Fruit fly (Drosophila melanogaster): ENCODE measurements around the gene Hsp23.

Gene Hsp23

dm6 chr3L:9426656-9427294 lies 45.1 kb downstream of the Hsp23 start, which contains the start of the genes Atat and Shc (continued):
- TF ChIP-seq CG34422 (GFP tag; IDR thresholded peaks at IDR 0.05) (peak; percentile 100), Spps (tag; optimal IDR thresholded peaks at IDR 0.05) (peak; percentile 95), CG11398 (GFP tag; optimal IDR thresholded peaks at IDR 0.05) (peak; percentile 99), gem (tag; optimal IDR thresholded peaks at IDR 0.05) (peak; percentile 99), Optix (GFP tag; IDR thresholded peaks at IDR 0.05) (peak; percentile 99), CG8388 (GFP tag; optimal IDR thresholded peaks at IDR 0.05) (peak; percentile 94), pzg (GFP tag; optimal IDR thresholded peaks at IDR 0.05) (peak; percentile 97), oc (tag; optimal IDR thresholded peaks at IDR 0.05) (peak; percentile 97), CG17359 (tag; optimal IDR thresholded peaks at IDR 0.05) (peak; percentile 98), Blimp-1 (GFP tag; optimal IDR thresholded peaks at IDR 0.05) (peak; percentile 96), CG1647 (GFP tag; optimal IDR thresholded peaks at IDR 0.05) (peak; percentile 99), vvl (GFP tag; IDR thresholded peaks at IDR 0.05) (peak; percentile 99), tup (GFP tag; optimal IDR thresholded peaks at IDR 0.05) (peak; percentile 99), CG31441 (GFP tag; IDR thresholded peaks at IDR 0.05) (peak; percentile 97), ab (GFP tag; optimal IDR thresholded peaks at IDR 0.05) (peak; percentile 99), CG6765 (GFP tag; optimal IDR thresholded peaks at IDR 0.05) (peak; percentile 93), Bdp1 (GFP tag; optimal IDR thresholded peaks at IDR 0.05) (peak; percentile 95), zen2 (GFP tag; IDR thresholded peaks at IDR 0.05; ENCODE audit: partially characterized antibody) (peak; percentile 77; the same call in 2 of the 3 replicates), CG17361 (GFP tag; IDR thresholded peaks at IDR 0.05) (peak; percentile 98), gt (GFP tag; IDR thresholded peaks at IDR 0.05) (peak; percentile 99), Dip2 (GFP tag; IDR thresholded peaks at IDR 0.05) (peak; percentile 83), Vsx1 (GFP tag; optimal IDR thresholded peaks at IDR 0.05) (peak; percentile 92), pita (GFP tag; optimal IDR thresholded peaks at IDR 0.05) (no peak), HLHmδ (GFP tag; optimal IDR thresholded peaks at IDR 0.05) (no peak), klu (GFP tag; IDR thresholded peaks at IDR 0.05) (peak; percentile 100), Ravus (GFP tag; IDR thresholded peaks at IDR 0.05) (peak; percentile 99), exex (tag; optimal IDR thresholded peaks at IDR 0.05) (peak; percentile 91), CG2116 (GFP tag; optimal IDR thresholded peaks at IDR 0.05) (peak; percentile 93), CG9437 (GFP tag; optimal IDR thresholded peaks at IDR 0.05) (peak; percentile 77), HLH54F (GFP tag; optimal IDR thresholded peaks at IDR 0.05) (peak; percentile 100), Usf (GFP tag; optimal IDR thresholded peaks at IDR 0.05) (peak; percentile 99), fd102C (GFP tag; optimal IDR thresholded peaks at IDR 0.05) (peak; percentile 77), tio (GFP tag; optimal IDR thresholded peaks at IDR 0.05) (peak; percentile 99), Gug (GFP tag; IDR thresholded peaks at IDR 0.05) (peak; percentile 100), so (GFP tag; IDR thresholded peaks at IDR 0.05) (peak; percentile 98), CG2889 (GFP tag; IDR thresholded peaks at IDR 0.05) (peak; percentile 100), CG10321 (GFP tag; IDR thresholded peaks at IDR 0.05) (peak; percentile 87), Sin3A (optimal IDR thresholded peaks at IDR 0.05) (peak; percentile 100), MTF-1 (GFP tag; optimal IDR thresholded peaks at IDR 0.05; ENCODE audit: borderline replicate concordance) (peak; percentile 93), Adf1 (GFP tag; IDR thresholded peaks at IDR 0.05) (peak; percentile 90), Rx (GFP tag; IDR thresholded peaks at IDR 0.05) (peak; percentile 99), sd (tag; optimal IDR thresholded peaks at IDR 0.05) (peak; percentile 93), Gsc (GFP tag; IDR thresholded peaks at IDR 0.05) (peak; percentile 99), Fer2 (tag; optimal IDR thresholded peaks at IDR 0.05) (peak; percentile 99), CkIIα-i1 (GFP tag; IDR thresholded peaks at IDR 0.05) (peak; percentile 97), CG6813 (GFP tag; optimal IDR thresholded peaks at IDR 0.05) (peak; percentile 96), Abd-B (GFP tag; optimal IDR thresholded peaks at IDR 0.05) (peak; percentile 100), danr (GFP tag; IDR thresholded peaks at IDR 0.05) (peak; percentile 99), grn (GFP tag; optimal IDR thresholded peaks at IDR 0.05) (peak; percentile 87), CG16863 (GFP tag; optimal IDR thresholded peaks at IDR 0.05) (peak; percentile 99)

All from whole organism, embryonic.